Worm (Caenorhabditis elegans) whole organism, L3 larva: ENCODE results near the gene C04H4.1.

ENCODE experiments used
- R02D3.7 ChIP-seq: fragments of 150-350 bp; optimal IDR thresholded peaks from 2 replicates; lab custom pipeline; 2014; ENCODE audit warnings: missing biosample characterization, missing genetic modification characterization
- ZK546.5 ChIP-seq: sonication (generic microtip); optimal IDR thresholded peaks from 2 replicates; lab custom pipeline; 2017; ENCODE audit warnings: missing biosample characterization, missing genetic modification characterization
- aly-2 ChIP-seq: fragments of 150-350 bp; optimal IDR thresholded peaks from 2 replicates; lab custom pipeline; 2014; ENCODE audit warnings: missing biosample characterization, missing genetic modification characterization
- ama-1 ChIP-seq: fragments of 150-350 bp; optimal IDR thresholded peaks from 2 replicates; lab custom pipeline; 2018
- ceh-16 ChIP-seq: sonication (generic microtip); optimal IDR thresholded peaks from 2 replicates; lab custom pipeline; 2017; ENCODE audit warnings: missing biosample characterization, missing genetic modification characterization
- ceh-28 ChIP-seq: fragments of 150-350 bp; optimal IDR thresholded peaks from 2 replicates; lab custom pipeline; 2014; ENCODE audit warnings: missing biosample characterization, missing genetic modification reagents, missing genetic modification characterization
- ceh-82 ChIP-seq: fragments of 150-350 bp; optimal IDR thresholded peaks from 2 replicates; lab custom pipeline; 2014; ENCODE audit warnings: missing biosample characterization, missing genetic modification characterization
- ceh-9 ChIP-seq: sonication (generic microtip); optimal IDR thresholded peaks from 2 replicates; lab custom pipeline; 2018; ENCODE audit warnings: missing biosample characterization, missing genetic modification characterization
- daf-12 ChIP-seq: fragments of 150-350 bp; optimal IDR thresholded peaks from 2 replicates; lab custom pipeline; 2014; ENCODE audit warnings: missing biosample characterization, missing genetic modification reagents, missing genetic modification characterization
- egl-27 ChIP-seq: sonication (generic microtip); optimal IDR thresholded peaks from 4 replicates; lab custom pipeline; 2017; ENCODE audit warnings: missing biosample characterization, missing genetic modification reagents, missing genetic modification characterization
- egl-5 ChIP-seq: fragments of 150-350 bp; optimal IDR thresholded peaks from 2 replicates; lab custom pipeline; 2017; ENCODE audit warnings: missing biosample characterization, missing genetic modification reagents, missing genetic modification characterization, inconsistent platforms
- elt-1 ChIP-seq: fragments of 150-350 bp; optimal IDR thresholded peaks from 2 replicates; lab custom pipeline; 2014; ENCODE audit warnings: missing biosample characterization, missing genetic modification characterization
- elt-2 ChIP-seq: sonication (generic microtip); optimal IDR thresholded peaks from 2 replicates; lab custom pipeline; 2016; ENCODE audit warnings: missing genetic modification reagents, mild to moderate bottlenecking, missing genetic modification characterization, missing compliant biosample characterization
- elt-3 ChIP-seq, 3 experiments: fragments of 150-350 bp in 1 of 3; sonication (generic microtip) in 2 of 3; optimal IDR thresholded peaks; 2 replicates in 2 of 3; 4 replicates in 1 of 3; lab custom pipeline; 2014 to 2017; ENCODE audit warnings: missing biosample characterization in 3 of 3, missing genetic modification characterization in 3 of 3
- eor-1 ChIP-seq, 2 experiments: fragments of 150-350 bp; optimal IDR thresholded peaks; 2 replicates each; lab custom pipeline; 2014 to 2018; ENCODE audit warnings: missing biosample characterization in 2 of 2, missing genetic modification characterization in 2 of 2
- fkh-10 ChIP-seq: sonication (generic microtip); optimal IDR thresholded peaks from 2 replicates; lab custom pipeline; 2017; ENCODE audit warnings: missing biosample characterization, missing genetic modification reagents, missing genetic modification characterization
- fkh-2 ChIP-seq: fragments of 150-350 bp; optimal IDR thresholded peaks from 2 replicates; lab custom pipeline; 2014; ENCODE audit warnings: missing biosample characterization, missing genetic modification reagents, missing genetic modification characterization
- fos-1 ChIP-seq: fragments of 150-350 bp; optimal IDR thresholded peaks from 2 replicates; lab custom pipeline; 2014; ENCODE audit warnings: missing biosample characterization, missing genetic modification characterization
- hmg-11 ChIP-seq: sonication (generic microtip); optimal IDR thresholded peaks from 2 replicates; lab custom pipeline; 2016; ENCODE audit warnings: missing genetic modification characterization, missing compliant biosample characterization
- lin-15B ChIP-seq: fragments of 150-350 bp; optimal IDR thresholded peaks from 2 replicates; lab custom pipeline; 2014; ENCODE audit warnings: missing biosample characterization, missing genetic modification characterization
- lin-39 ChIP-seq: fragments of 150-350 bp; optimal IDR thresholded peaks from 2 replicates; lab custom pipeline; 2018; ENCODE audit warnings: missing biosample characterization, missing genetic modification reagents, missing genetic modification characterization
- mdl-1 ChIP-seq: fragments of 150-350 bp; optimal IDR thresholded peaks from 2 replicates; lab custom pipeline; 2014; ENCODE audit warnings: missing biosample characterization, missing genetic modification characterization
- nfya-1 ChIP-seq: sonication (generic microtip); optimal IDR thresholded peaks from 2 replicates; lab custom pipeline; 2017; ENCODE audit warnings: missing genetic modification characterization, mild to moderate bottlenecking, missing compliant biosample characterization, antibody characterized with exemption, moderate library complexity; ENCODE audit not compliant: insufficient read depth
- nhr-237 ChIP-seq: fragments of 150-350 bp; optimal IDR thresholded peaks from 2 replicates; lab custom pipeline; 2014; ENCODE audit warnings: missing biosample characterization, missing genetic modification characterization
- nhr-25 ChIP-seq: sonication (generic microtip); optimal IDR thresholded peaks from 2 replicates; lab custom pipeline; 2017; ENCODE audit warnings: missing biosample characterization, missing genetic modification characterization
- nhr-28 ChIP-seq: fragments of 150-350 bp; optimal IDR thresholded peaks from 2 replicates; lab custom pipeline; 2014; ENCODE audit warnings: missing biosample characterization, missing genetic modification characterization
- nhr-67 ChIP-seq: fragments of 150-350 bp; optimal IDR thresholded peaks from 2 replicates; lab custom pipeline; 2014; ENCODE audit warnings: missing biosample characterization, missing genetic modification characterization
- nhr-76 ChIP-seq: fragments of 150-350 bp; sonication (generic microtip); optimal IDR thresholded peaks from 5 replicates; lab custom pipeline; 2014; ENCODE audit warnings: missing biosample characterization, missing genetic modification characterization
- nhr-77 ChIP-seq: fragments of 150-350 bp; optimal IDR thresholded peaks from 2 replicates; lab custom pipeline; 2014; ENCODE audit warnings: missing biosample characterization, missing genetic modification characterization
- pqm-1 ChIP-seq: fragments of 150-350 bp; optimal IDR thresholded peaks from 2 replicates; lab custom pipeline; 2017; ENCODE audit warnings: missing biosample characterization, missing genetic modification characterization, inconsistent platforms
- sea-2 ChIP-seq: fragments of 150-350 bp; sonication (generic microtip); optimal IDR thresholded peaks from 4 replicates; lab custom pipeline; 2014; ENCODE audit warnings: missing biosample characterization, missing genetic modification reagents, missing genetic modification characterization
- skn-1 ChIP-seq: fragments of 150-350 bp; optimal IDR thresholded peaks from 2 replicates; lab custom pipeline; 2014; ENCODE audit warnings: missing biosample characterization, missing genetic modification characterization
- snpc-4 ChIP-seq: fragments of 150-350 bp; optimal IDR thresholded peaks from 2 replicates; lab custom pipeline; 2014; ENCODE audit warnings: missing biosample characterization, missing genetic modification characterization
- unc-39 ChIP-seq: sonication (generic microtip); optimal IDR thresholded peaks from 4 replicates; lab custom pipeline; 2017; ENCODE audit warnings: missing biosample characterization, missing genetic modification characterization
- unc-62 ChIP-seq: fragments of 150-350 bp; sonication (generic microtip); optimal IDR thresholded peaks from 4 replicates; lab custom pipeline; 2014; ENCODE audit warnings: missing biosample characterization, missing genetic modification reagents, missing genetic modification characterization
- ztf-11 ChIP-seq: fragments of 150-350 bp; optimal IDR thresholded peaks from 2 replicates; lab custom pipeline; 2014; ENCODE audit warnings: missing biosample characterization, missing genetic modification characterization
- ztf-4 ChIP-seq: fragments of 150-350 bp; optimal IDR thresholded peaks from 2 replicates; lab custom pipeline; 2014; ENCODE audit warnings: missing biosample characterization, missing genetic modification characterization

C04H4.1 gene

ce11 chrII:7976308-7976707 lies 17.7 kb downstream of the C04H4.1 start, which contains the start of gene DH11.5:
DH11.5 (plus strand) TSS chrII:7976608.
- no peak for TF ChIP-seq ztf-4 (tag; lab: Kevin White, UChicago)
- no peak for TF ChIP-seq mdl-1 (tag; lab: Kevin White, UChicago)
- no peak for TF ChIP-seq elt-2 (tag; lab: Kevin White, UChicago)
- no peak for TF ChIP-seq ceh-9
- no peak for TF ChIP-seq nhr-76 (tag; lab: Kevin White, UChicago)
- no peak for TF ChIP-seq ceh-16
- no peak for TF ChIP-seq eor-1 (tag; optimal IDR thresholded peaks at IDR 0.05; lab: Kevin White, UChicago)
- no peak for TF ChIP-seq egl-27 (tag; lab: Kevin White, UChicago)
- TF ChIP-seq egl-5 (tag; lab: Kevin White, UChicago): no peak
- no peak for TF ChIP-seq fkh-10
- no peak for TF ChIP-seq hmg-11 (tag; lab: Kevin White, UChicago)
- no peak for TF ChIP-seq skn-1
- no peak for TF ChIP-seq fos-1 (tag; lab: Kevin White, UChicago)
- TF ChIP-seq ztf-11 (tag; lab: Kevin White, UChicago): no peak
- TF ChIP-seq ceh-28 (tag; lab: Kevin White, UChicago): no peak
- no peak for TF ChIP-seq unc-39 (tag; lab: Kevin White, UChicago)
- TF ChIP-seq ZK546.5 (tag; lab: Kevin White, UChicago): no peak

ce11 chrII:7977513-7977912 lies 18.9 kb downstream of the C04H4.1 start:
- TF ChIP-seq unc-39 (tag; lab: Kevin White, UChicago) (no peak), lin-15B (tag; lab: Kevin White, UChicago) (no peak), ZK546.5 (tag; lab: Kevin White, UChicago) (no peak), daf-12 (tag; lab: Kevin White, UChicago) (no peak), ceh-16 (no peak), nhr-77 (tag; lab: Kevin White, UChicago) (no peak), nfya-1 (tag; lab: Kevin White, UChicago) (no peak), fkh-10 (no peak), ceh-82 (tag; lab: Kevin White, UChicago) (no peak), elt-3 (tag; optimal IDR thresholded peaks at IDR 0.05; lab: Kevin White, UChicago) (no peak), fos-1 (tag; lab: Kevin White, UChicago) (no peak), eor-1 (tag; optimal IDR thresholded peaks at IDR 0.05; lab: Kevin White, UChicago) (no peak), snpc-4 (tag; lab: Kevin White, UChicago) (no peak), elt-2 (tag; lab: Kevin White, UChicago) (no peak), ceh-9 (no peak), nhr-67 (tag; lab: Kevin White, UChicago) (no peak), pqm-1 (tag; lab: Kevin White, UChicago) (no peak), skn-1 (no peak)
- TF ChIP-seq, all 47 proteins: peak for 0

DNA sequence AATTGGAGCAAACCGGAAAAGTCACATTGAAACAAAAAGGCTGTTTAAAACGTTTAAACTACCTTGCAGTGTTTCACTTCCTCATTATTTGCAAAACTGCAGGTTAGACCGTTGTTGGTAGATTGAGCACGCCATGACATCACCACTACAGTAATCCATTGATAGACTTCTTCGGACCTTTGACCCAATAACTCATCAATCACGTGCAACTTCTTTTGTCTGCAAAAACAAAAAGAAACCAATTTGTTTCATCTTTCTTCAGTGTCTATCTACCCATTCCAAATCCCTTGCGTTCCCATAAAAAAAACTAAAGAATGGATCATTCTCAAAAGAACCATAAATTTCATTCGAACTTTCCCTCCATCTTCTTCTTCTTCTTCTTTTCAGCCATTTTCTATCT lies 22.4 kb downstream of the C04H4.1 start:
- TF ChIP-seq sea-2: no peak
- peak; percentile 51 for TF ChIP-seq egl-5 (tag; lab: Kevin White, UChicago)
- peak; percentile 3 for TF ChIP-seq lin-39 (tag; lab: Kevin White, UChicago)
- no peak for TF ChIP-seq elt-1 (tag; lab: Kevin White, UChicago)
- TF ChIP-seq elt-3 (tag; optimal IDR thresholded peaks at IDR 0.05; lab: Kevin White, UChicago): no peak

DNA sequence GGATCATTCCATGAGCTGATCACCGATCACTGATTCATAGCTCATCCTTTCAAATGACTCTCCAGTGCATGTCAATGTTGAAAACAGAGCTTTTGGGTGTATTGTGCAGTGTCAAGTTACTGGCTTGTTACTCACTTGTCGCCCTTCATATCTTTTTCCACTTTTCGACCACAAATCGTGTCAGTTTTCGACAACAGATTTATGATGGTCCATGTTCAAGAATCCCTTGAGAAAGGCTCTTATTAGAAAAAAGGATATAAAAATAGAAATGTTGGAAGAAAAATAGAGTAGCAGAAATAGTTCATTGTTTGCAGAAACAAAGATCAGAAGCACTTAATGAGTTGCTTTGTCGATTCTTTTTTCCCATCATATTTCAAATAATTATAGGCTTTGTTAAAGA lies 24.8 kb downstream of the C04H4.1 start:
- no peak for TF ChIP-seq R02D3.7 (tag; lab: Kevin White, UChicago)
- TF ChIP-seq eor-1 (tag; optimal IDR thresholded peaks at IDR 0.05; lab: Kevin White, UChicago): no peak
- TF ChIP-seq fkh-2 (tag; lab: Kevin White, UChicago): no peak
- TF ChIP-seq nhr-28: no peak
- TF ChIP-seq aly-2 (tag; lab: Kevin White, UChicago): no peak
- TF ChIP-seq egl-27 (tag; lab: Kevin White, UChicago): no peak
- TF ChIP-seq skn-1: no peak
- no peak for TF ChIP-seq lin-15B (tag; lab: Kevin White, UChicago)
- no peak for TF ChIP-seq snpc-4 (tag; lab: Kevin White, UChicago)
- TF ChIP-seq ama-1: no peak
- no peak for TF ChIP-seq sea-2
- TF ChIP-seq fos-1 (tag; lab: Kevin White, UChicago): no peak

DNA sequence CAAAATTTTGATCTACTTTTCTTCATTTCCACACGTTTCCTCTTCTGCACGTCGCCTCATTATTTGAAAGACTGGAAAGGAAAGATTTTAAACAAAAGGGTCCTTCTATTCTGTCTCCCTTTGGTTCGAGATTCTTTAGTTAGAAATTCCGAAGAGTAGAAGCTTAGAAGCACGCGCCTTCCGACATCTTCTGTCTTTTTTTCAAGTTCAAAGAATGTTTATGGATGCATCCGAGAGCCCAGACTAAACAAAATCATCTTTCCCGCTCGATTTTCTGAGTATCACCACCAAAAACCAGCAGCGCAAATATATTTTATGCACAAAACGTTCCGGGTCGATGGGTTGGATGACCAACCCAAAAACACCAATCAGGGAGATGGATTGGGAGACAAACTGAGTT lies 25.4 kb downstream of the C04H4.1 start:
- TF ChIP-seq egl-27 (tag; lab: Kevin White, UChicago) (no peak), nhr-237 (no peak), nhr-25 (tag; lab: Kevin White, UChicago) (no peak), egl-5 (tag; lab: Kevin White, UChicago) (no peak), elt-3 (tag; optimal IDR thresholded peaks at IDR 0.05; lab: Kevin White, UChicago) (no peak), fkh-10 (no peak), ceh-9 (no peak), ZK546.5 (tag; lab: Kevin White, UChicago) (no peak), fkh-2 (tag; lab: Kevin White, UChicago) (no peak), lin-39 (tag; lab: Kevin White, UChicago) (no peak), unc-62 (no peak), ceh-82 (tag; lab: Kevin White, UChicago) (no peak), ceh-28 (tag; lab: Kevin White, UChicago) (no peak), skn-1 (no peak), nfya-1 (tag; lab: Kevin White, UChicago) (no peak), unc-39 (tag; lab: Kevin White, UChicago) (no peak), elt-2 (tag; lab: Kevin White, UChicago) (no peak), lin-15B (tag; lab: Kevin White, UChicago) (no peak)
